Worm (Caenorhabditis elegans) whole organism, late embryonic: ENCODE data around the gene F13E9.13.

Experiments used
- F13H6.1 ChIP-seq: sonication (generic microtip); optimal IDR thresholded peaks from 2 replicates; lab custom pipeline; 2016; ENCODE audit warnings: missing genetic modification characterization, missing compliant biosample characterization
- T23F11.4 ChIP-seq: fragments of 200-800 bp; sonication (Bioruptor generic); optimal IDR thresholded peaks from 2 replicates; lab custom pipeline; 2018; ENCODE audit warnings: mild to moderate bottlenecking, missing genetic modification characterization, missing compliant biosample characterization
- Y22D7AL.16 ChIP-seq: sonication (generic microtip); optimal IDR thresholded peaks from 2 replicates; lab custom pipeline; 2016; ENCODE audit warnings: missing genetic modification characterization, missing compliant biosample characterization
- ahr-1 ChIP-seq: sonication (generic microtip); optimal IDR thresholded peaks from 2 replicates; lab custom pipeline; 2016; ENCODE audit warnings: missing genetic modification characterization, missing compliant biosample characterization
- ceh-14 ChIP-seq: sonication (generic microtip); optimal IDR thresholded peaks from 2 replicates; lab custom pipeline; 2016; ENCODE audit warnings: missing genotype, missing genetic modification characterization, missing compliant biosample characterization
- ceh-22 ChIP-seq: sonication (generic microtip); optimal IDR thresholded peaks from 2 replicates; lab custom pipeline; 2017; ENCODE audit warnings: missing biosample characterization, missing genetic modification characterization
- ceh-34 ChIP-seq: sonication (generic microtip); optimal IDR thresholded peaks from 2 replicates; lab custom pipeline; 2016; ENCODE audit warnings: mild to moderate bottlenecking, missing genetic modification characterization, missing compliant biosample characterization
- ceh-9 ChIP-seq: sonication (generic microtip); optimal IDR thresholded peaks from 2 replicates; lab custom pipeline; 2016; ENCODE audit warnings: mild to moderate bottlenecking, missing genetic modification characterization, inconsistent platforms, missing compliant biosample characterization
- che-1 ChIP-seq: sonication (generic microtip); optimal IDR thresholded peaks from 2 replicates; lab custom pipeline; 2016; ENCODE audit warnings: mild to moderate bottlenecking, missing genetic modification characterization, missing compliant biosample characterization
- ets-4 ChIP-seq: sonication (generic microtip); optimal IDR thresholded peaks from 2 replicates; lab custom pipeline; 2016; ENCODE audit warnings: missing genetic modification characterization, missing compliant biosample characterization
- eyg-1 ChIP-seq: sonication (generic microtip); optimal IDR thresholded peaks from 2 replicates; lab custom pipeline; 2016; ENCODE audit warnings: missing genotype, missing genetic modification characterization, missing compliant biosample characterization
- fkh-10 ChIP-seq: fragments of 150-350 bp; optimal IDR thresholded peaks from 2 replicates; lab custom pipeline; 2014; ENCODE audit warnings: missing biosample characterization, missing genetic modification reagents, missing genetic modification characterization
- fkh-6 ChIP-seq: sonication (generic microtip); optimal IDR thresholded peaks from 2 replicates; lab custom pipeline; 2016; ENCODE audit warnings: missing genetic modification characterization, missing compliant biosample characterization
- gmeb-2 ChIP-seq: sonication (generic microtip); optimal IDR thresholded peaks from 2 replicates; lab custom pipeline; 2016; ENCODE audit warnings: missing genetic modification characterization, inconsistent platforms, missing compliant biosample characterization
- hlh-13 ChIP-seq: fragments of 200-800 bp; sonication (Bioruptor generic); optimal IDR thresholded peaks from 2 replicates; lab custom pipeline; 2018; ENCODE audit warnings: mild to moderate bottlenecking, missing genetic modification characterization, missing compliant biosample characterization
- hlh-15 ChIP-seq: sonication (generic microtip); optimal IDR thresholded peaks from 2 replicates; lab custom pipeline; 2016; ENCODE audit warnings: missing genetic modification characterization, missing compliant biosample characterization
- lin-11 ChIP-seq: fragments of 200-800 bp; sonication (Bioruptor generic); optimal IDR thresholded peaks from 2 replicates; lab custom pipeline; 2018; ENCODE audit warnings: mild to moderate bottlenecking, missing genetic modification characterization, missing compliant biosample characterization
- nhr-11 ChIP-seq: fragments of 150-350 bp; optimal IDR thresholded peaks from 2 replicates; lab custom pipeline; 2014; ENCODE audit warnings: missing biosample characterization, missing genetic modification characterization
- odd-2 ChIP-seq: sonication (generic microtip); optimal IDR thresholded peaks from 2 replicates; lab custom pipeline; 2017; ENCODE audit warnings: antibody characterized with exemption, mild to moderate bottlenecking, missing genetic modification characterization, missing compliant biosample characterization
- pha-4 ChIP-seq: fragments of 150-350 bp; optimal IDR thresholded peaks from 2 replicates; lab custom pipeline; 2018; ENCODE audit warnings: missing biosample characterization, missing genetic modification reagents, missing genetic modification characterization
- rnt-1 ChIP-seq: sonication (generic microtip); optimal IDR thresholded peaks from 2 replicates; lab custom pipeline; 2016; ENCODE audit warnings: missing genetic modification characterization, missing compliant biosample characterization
- tbx-2 ChIP-seq: sonication (generic microtip); optimal IDR thresholded peaks from 2 replicates; lab custom pipeline; 2016; ENCODE audit warnings: missing genetic modification characterization, missing compliant biosample characterization
- ttx-3 ChIP-seq: sonication (generic microtip); optimal IDR thresholded peaks from 2 replicates; lab custom pipeline; 2016; ENCODE audit warnings: missing genetic modification reagents, missing genetic modification characterization, missing compliant biosample characterization
- unc-55 ChIP-seq: sonication (generic microtip); optimal IDR thresholded peaks from 2 replicates; lab custom pipeline; 2017; ENCODE audit warnings: missing biosample characterization, missing genetic modification reagents, missing genetic modification characterization
- unc-86 ChIP-seq: sonication (generic microtip); optimal IDR thresholded peaks from 2 replicates; lab custom pipeline; 2016; ENCODE audit warnings: missing genetic modification characterization, missing compliant biosample characterization
- ztf-16 ChIP-seq: sonication (generic microtip); optimal IDR thresholded peaks from 2 replicates; lab custom pipeline; 2017; ENCODE audit warnings: missing genetic modification characterization, missing compliant biosample characterization

The F13E9.13 gene

ce11 chrIV:10918877-10919560 lies 37.7 kb downstream of the F13E9.13 start (continued):
- TF ChIP-seq hlh-13 (GFP tag; lab: Kevin White, UChicago) (no peak), T23F11.4 (GFP tag; lab: Kevin White, UChicago) (no peak), nhr-11 (tag; lab: Kevin White, UChicago) (no peak), hlh-15 (tag; lab: Kevin White, UChicago) (no peak), ets-4 (no peak), gmeb-2 (tag; lab: Kevin White, UChicago) (no peak), tbx-2 (tag; lab: Kevin White, UChicago) (peak; percentile 49), rnt-1 (tag; lab: Kevin White, UChicago) (peak; percentile 2), F13H6.1 (tag; lab: Kevin White, UChicago) (peak; percentile 6), fkh-6 (tag; lab: Kevin White, UChicago) (no peak), ttx-3 (no peak), ztf-16 (tag; lab: Kevin White, UChicago) (no peak), ceh-14 (tag; lab: Kevin White, UChicago) (no peak), ceh-34 (tag; lab: Kevin White, UChicago) (peak; percentile 66), ceh-9 (tag; lab: Kevin White, UChicago) (no peak), ahr-1 (tag; lab: Kevin White, UChicago) (no peak), fkh-10 (GFP tag; lab: Kevin White, UChicago) (no peak), eyg-1 (tag; lab: Kevin White, UChicago) (no peak), unc-55 (GFP tag; lab: Kevin White, UChicago) (peak; percentile 72)

DNA sequence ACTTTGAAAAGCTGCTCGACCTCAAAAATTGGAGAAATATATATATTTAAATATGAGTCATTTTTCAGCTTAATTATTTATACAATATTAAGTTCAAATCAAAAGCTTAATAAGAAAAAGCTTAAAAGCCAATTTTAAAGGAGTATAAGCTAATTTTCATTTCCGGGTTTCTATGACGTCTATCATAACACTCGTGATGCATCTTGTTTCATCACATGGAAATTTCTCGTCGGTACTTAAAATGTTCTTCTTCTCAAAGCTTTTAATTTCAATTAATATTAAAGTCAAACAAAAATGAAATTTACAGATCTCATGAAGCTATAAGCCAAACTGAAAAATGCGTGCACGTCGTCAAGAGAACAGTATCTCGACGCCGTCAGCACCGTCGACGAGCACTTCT lies 38.4 kb downstream of the F13E9.13 start, which contains the start of gene rbr-2:
TSS of gene rbr-2 (plus strand) at position 301 of the 400 bp plus-strand sequence.
- TF ChIP-seq ceh-22 (tag; lab: Kevin White, UChicago) = no peak
- TF ChIP-seq tbx-2 (tag; lab: Kevin White, UChicago) = no peak
- TF ChIP-seq odd-2 (tag; lab: Kevin White, UChicago) = no peak
- TF ChIP-seq pha-4 (tag; lab: Kevin White, UChicago) = no peak
- TF ChIP-seq ets-4 = no peak
- no peak for TF ChIP-seq Y22D7AL.16 (tag; lab: Kevin White, UChicago)
- no peak for TF ChIP-seq unc-86 (tag; lab: Kevin White, UChicago)
- no peak for TF ChIP-seq che-1 (tag; lab: Kevin White, UChicago)
- TF ChIP-seq eyg-1 (tag; lab: Kevin White, UChicago) = no peak
- TF ChIP-seq rnt-1 (tag; lab: Kevin White, UChicago) = no peak
- no peak for TF ChIP-seq ceh-34 (tag; lab: Kevin White, UChicago)
- no peak for TF ChIP-seq lin-11 (tag; lab: Kevin White, UChicago)
